Worm (Caenorhabditis elegans) whole organism, mixed stage, embryonic: ENCODE data around the gene mpk-2.
A peak's percentile ranks its signal among the peaks of the same experiment; 100 is the strongest.

Experiments
- M03D4.4 ChIP-seq: sonication (generic microtip); optimal IDR thresholded peaks from 2 replicates; lab custom pipeline; 2017; ENCODE audit warnings: mild to moderate bottlenecking, missing genetic modification characterization, missing compliant biosample characterization
- bed-3 ChIP-seq: fragments of 200-800 bp; sonication (Bioruptor generic); optimal IDR thresholded peaks from 3 replicates; lab custom pipeline; 2018; ENCODE audit warnings: mild to moderate bottlenecking, missing genetic modification characterization, moderate library complexity, missing compliant biosample characterization
- blmp-1 ChIP-seq: fragments of 150-350 bp; optimal IDR thresholded peaks from 2 replicates; lab custom pipeline; 2014; ENCODE audit warnings: missing biosample characterization, missing genetic modification characterization
- ceh-39 ChIP-seq: fragments of 150-350 bp; optimal IDR thresholded peaks from 2 replicates; lab custom pipeline; 2014; ENCODE audit warnings: missing biosample characterization, missing genetic modification characterization
- ceh-43 ChIP-seq: fragments of 200-800 bp; sonication (Bioruptor generic); optimal IDR thresholded peaks from 2 replicates; lab custom pipeline; 2018; ENCODE audit warnings: mild to moderate bottlenecking, missing genetic modification characterization, moderate library complexity, missing compliant biosample characterization
- ceh-83 ChIP-seq: fragments of 200-800 bp; sonication (Bioruptor generic); optimal IDR thresholded peaks from 2 replicates; lab custom pipeline; 2018; ENCODE audit warnings: mild to moderate bottlenecking, missing genetic modification characterization, missing compliant biosample characterization
- ces-1 ChIP-seq: fragments of 150-350 bp; optimal IDR thresholded peaks from 2 replicates; lab custom pipeline; 2014; ENCODE audit warnings: missing biosample characterization, missing genetic modification reagents, missing genetic modification characterization
- cnd-1 ChIP-seq: fragments of 200-800 bp; sonication (Bioruptor generic); optimal IDR thresholded peaks from 2 replicates; lab custom pipeline; 2018; ENCODE audit warnings: mild to moderate bottlenecking, missing genetic modification characterization, missing compliant biosample characterization
- drap-1 ChIP-seq: fragments of 200-800 bp; sonication (Bioruptor generic); optimal IDR thresholded peaks from 3 replicates; lab custom pipeline; 2018; ENCODE audit warnings: mild to moderate bottlenecking, missing genetic modification characterization, missing compliant biosample characterization
- elt-1 ChIP-seq: sonication (generic microtip); optimal IDR thresholded peaks from 2 replicates; lab custom pipeline; 2017; ENCODE audit warnings: missing genetic modification characterization, mild to moderate bottlenecking, missing compliant biosample characterization, antibody characterized with exemption, moderate library complexity, borderline replicate concordance; ENCODE audit not compliant: insufficient read depth
- elt-3 ChIP-seq: fragments of 150-350 bp; optimal IDR thresholded peaks from 2 replicates; lab custom pipeline; 2014; ENCODE audit warnings: missing biosample characterization, missing genetic modification characterization
- flh-1 ChIP-seq: fragments of 200-800 bp; sonication (Bioruptor generic); optimal IDR thresholded peaks from 2 replicates; lab custom pipeline; 2018; ENCODE audit warnings: mild to moderate bottlenecking, missing genetic modification characterization, moderate library complexity, missing compliant biosample characterization
- ham-2 ChIP-seq: fragments of 200-800 bp; sonication (Bioruptor generic); optimal IDR thresholded peaks from 2 replicates; lab custom pipeline; 2018; ENCODE audit warnings: mild to moderate bottlenecking, missing genetic modification characterization, missing compliant biosample characterization
- hlh-1 ChIP-seq: fragments of 150-350 bp; optimal IDR thresholded peaks from 2 replicates; lab custom pipeline; 2014; ENCODE audit warnings: missing biosample characterization, missing genetic modification reagents, missing genetic modification characterization
- lin-13 ChIP-seq: fragments of 150-350 bp; optimal IDR thresholded peaks from 2 replicates; lab custom pipeline; 2014; ENCODE audit warnings: missing biosample characterization, missing genetic modification characterization
- lin-32 ChIP-seq: fragments of 200-800 bp; sonication (Bioruptor generic); optimal IDR thresholded peaks from 2 replicates; lab custom pipeline; 2018; ENCODE audit warnings: mild to moderate bottlenecking, missing genetic modification characterization, missing compliant biosample characterization
- lsy-2 ChIP-seq: fragments of 150-350 bp; optimal IDR thresholded peaks from 2 replicates; lab custom pipeline; 2014; ENCODE audit warnings: missing biosample characterization, missing genetic modification characterization
- mab-5 ChIP-seq: fragments of 150-350 bp; optimal IDR thresholded peaks from 2 replicates; lab custom pipeline; 2014; ENCODE audit warnings: missing biosample characterization, missing genetic modification characterization
- mep-1 ChIP-seq: fragments of 150-350 bp; optimal IDR thresholded peaks from 2 replicates; lab custom pipeline; 2017; ENCODE audit warnings: missing biosample characterization, missing genetic modification reagents, missing genetic modification characterization, inconsistent platforms
- mls-2 ChIP-seq: sonication (generic microtip); optimal IDR thresholded peaks from 2 replicates; lab custom pipeline; 2016; ENCODE audit warnings: mild to moderate bottlenecking, missing genetic modification characterization, moderate library complexity, missing compliant biosample characterization
- nhr-12 ChIP-seq: fragments of 150-350 bp; optimal IDR thresholded peaks from 2 replicates; lab custom pipeline; 2014; ENCODE audit warnings: missing biosample characterization, missing genetic modification characterization
- nhr-2 ChIP-seq: fragments of 150-350 bp; optimal IDR thresholded peaks from 2 replicates; lab custom pipeline; 2014; ENCODE audit warnings: missing biosample characterization, missing genetic modification characterization
- nhr-237 ChIP-seq: fragments of 150-350 bp; optimal IDR thresholded peaks from 2 replicates; lab custom pipeline; 2014; ENCODE audit warnings: missing biosample characterization, missing genetic modification characterization
- nhr-28 ChIP-seq: fragments of 150-350 bp; optimal IDR thresholded peaks from 2 replicates; lab custom pipeline; 2014; ENCODE audit warnings: missing biosample characterization, missing genetic modification characterization
- nhr-76 ChIP-seq: sonication (generic microtip); optimal IDR thresholded peaks from 2 replicates; lab custom pipeline; 2017; ENCODE audit warnings: missing biosample characterization, missing genetic modification characterization
- pha-4 ChIP-seq: fragments of 150-350 bp; optimal IDR thresholded peaks from 2 replicates; lab custom pipeline; 2018; ENCODE audit warnings: missing biosample characterization, missing genetic modification reagents, missing genetic modification characterization
- sem-2 ChIP-seq: fragments of 200-800 bp; sonication (Bioruptor generic); optimal IDR thresholded peaks from 2 replicates; lab custom pipeline; 2018; ENCODE audit warnings: mild to moderate bottlenecking, missing genetic modification characterization, missing compliant biosample characterization
- snpc-4 ChIP-seq: fragments of 150-350 bp; optimal IDR thresholded peaks from 2 replicates; lab custom pipeline; 2014; ENCODE audit warnings: missing biosample characterization, missing genetic modification characterization
- sptf-1 ChIP-seq: sonication (generic microtip); optimal IDR thresholded peaks from 2 replicates; lab custom pipeline; 2017; ENCODE audit warnings: mild to moderate bottlenecking, missing genetic modification characterization, moderate library complexity, missing compliant biosample characterization
- tbx-8 ChIP-seq: fragments of 200-800 bp; sonication (Bioruptor generic); optimal IDR thresholded peaks from 2 replicates; lab custom pipeline; 2018; ENCODE audit warnings: mild to moderate bottlenecking, missing genetic modification characterization, moderate library complexity, missing compliant biosample characterization
- unc-120 ChIP-seq: sonication (generic microtip); optimal IDR thresholded peaks from 2 replicates; lab custom pipeline; 2017; ENCODE audit warnings: missing genetic modification characterization, missing compliant biosample characterization; ENCODE audit not compliant: poor library complexity, severe bottlenecking
- unc-39 ChIP-seq: fragments of 150-350 bp; optimal IDR thresholded peaks from 2 replicates; lab custom pipeline; 2014; ENCODE audit warnings: missing biosample characterization, missing genetic modification characterization
- unc-62 ChIP-seq: fragments of 150-350 bp; optimal IDR thresholded peaks from 2 replicates; lab custom pipeline; 2014; ENCODE audit warnings: missing biosample characterization, missing genetic modification reagents, missing genetic modification characterization
- zip-8 ChIP-seq: fragments of 150-350 bp; optimal IDR thresholded peaks from 2 replicates; lab custom pipeline; 2014; ENCODE audit warnings: missing biosample characterization, missing genetic modification characterization
- ztf-11 ChIP-seq: fragments of 150-350 bp; optimal IDR thresholded peaks from 2 replicates; lab custom pipeline; 2014; ENCODE audit warnings: missing biosample characterization, missing genetic modification characterization

Gene mpk-2

DNA sequence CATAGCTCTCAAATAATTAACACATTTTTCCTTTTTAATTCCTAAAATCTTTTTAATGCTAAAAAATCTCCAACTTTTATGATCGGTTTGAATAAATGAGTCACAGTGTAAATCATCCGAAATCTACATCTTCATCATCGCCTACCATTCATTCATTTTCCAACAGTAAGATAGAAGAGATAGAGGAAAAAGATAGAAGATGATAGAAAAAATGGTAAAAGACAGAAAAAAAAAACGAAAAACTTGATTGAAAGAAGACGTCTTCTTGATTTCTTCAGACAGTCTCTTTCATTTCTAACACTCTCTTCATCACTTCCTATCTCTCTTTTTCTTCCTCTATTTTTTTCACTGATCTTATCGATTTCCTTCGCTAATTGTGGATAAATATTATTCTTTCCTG is 729 bp upstream of the mpk-2 start:
- no peak for TF ChIP-seq mep-1 (tag; lab: Kevin White, UChicago)
- TF ChIP-seq snpc-4: no peak
- no peak for TF ChIP-seq flh-1 (GFP tag; lab: Kevin White, UChicago)

ce11 chrII:5105020-5105419 is 1.1 kb downstream of the mpk-2 start:
- peak; percentile 86 for TF ChIP-seq nhr-28 (tag; lab: Kevin White, UChicago)
- peak; percentile 99 for TF ChIP-seq sptf-1
- TF ChIP-seq mep-1 (tag; lab: Kevin White, UChicago): peak; percentile 92
- TF ChIP-seq hlh-1: peak; percentile 83
- TF ChIP-seq tbx-8: peak; percentile 96
- TF ChIP-seq unc-120 (tag; lab: Kevin White, UChicago): peak; percentile 96
- peak; percentile 99 for TF ChIP-seq drap-1 (GFP tag; lab: Kevin White, UChicago)
- TF ChIP-seq lsy-2: peak; percentile 71
- no peak for TF ChIP-seq snpc-4
- TF ChIP-seq flh-1 (GFP tag; lab: Kevin White, UChicago): peak; percentile 93
- TF ChIP-seq bed-3 (GFP tag; lab: Kevin White, UChicago): peak; percentile 93
- peak; percentile 19 for TF ChIP-seq elt-1 (tag; lab: Kevin White, UChicago)
- TF ChIP-seq nhr-76: peak; percentile 22
- TF ChIP-seq cnd-1: peak; percentile 98
- peak; percentile 99 for TF ChIP-seq lin-32
- TF ChIP-seq ceh-39 (tag; lab: Kevin White, UChicago): no peak
- TF ChIP-seq unc-62 (GFP tag; lab: Kevin White, UChicago): peak; percentile 83
- peak; percentile 94 for TF ChIP-seq sem-2 (GFP tag; lab: Kevin White, UChicago)
- peak; percentile 40 for TF ChIP-seq elt-3
- peak; percentile 95 for TF ChIP-seq ham-2
- TF ChIP-seq ceh-83 (GFP tag; lab: Kevin White, UChicago): peak; percentile 98
- peak; percentile 98 for TF ChIP-seq M03D4.4
- TF ChIP-seq nhr-2 (tag; lab: Kevin White, UChicago): no peak
- TF ChIP-seq ztf-11 (tag; lab: Kevin White, UChicago): peak; percentile 80
- TF ChIP-seq ceh-43: peak; percentile 93
- no peak for TF ChIP-seq mab-5 (tag; lab: Kevin White, UChicago)
- TF ChIP-seq unc-39 (tag; lab: Kevin White, UChicago): peak; percentile 22
- TF ChIP-seq ces-1: no peak
- TF ChIP-seq pha-4: peak; percentile 36
- TF ChIP-seq lin-13 (tag; lab: Kevin White, UChicago): peak; percentile 64
- no peak for TF ChIP-seq zip-8 (tag; lab: Kevin White, UChicago)
- peak; percentile 53 for TF ChIP-seq nhr-237 (tag; lab: Kevin White, UChicago)
- TF ChIP-seq blmp-1: peak; percentile 11
- TF ChIP-seq nhr-12 (tag; lab: Kevin White, UChicago): peak; percentile 72
- peak; percentile 99 for TF ChIP-seq mls-2 (tag; lab: Kevin White, UChicago)

- TF ChIP-seq unc-39 (tag; lab: Kevin White, UChicago) (no peak), ces-1 (no peak), nhr-12 (tag; lab: Kevin White, UChicago) (no peak), unc-62 (GFP tag; lab: Kevin White, UChicago) (no peak), hlh-1 (no peak)
Measured at ce11 chrII:5109693-5110092, 5.8 kb downstream of the mpk-2 start, which contains the start of gene F09C12.2. Gene F09C12.2 (plus strand): TSS chrII:5110012.

DNA sequence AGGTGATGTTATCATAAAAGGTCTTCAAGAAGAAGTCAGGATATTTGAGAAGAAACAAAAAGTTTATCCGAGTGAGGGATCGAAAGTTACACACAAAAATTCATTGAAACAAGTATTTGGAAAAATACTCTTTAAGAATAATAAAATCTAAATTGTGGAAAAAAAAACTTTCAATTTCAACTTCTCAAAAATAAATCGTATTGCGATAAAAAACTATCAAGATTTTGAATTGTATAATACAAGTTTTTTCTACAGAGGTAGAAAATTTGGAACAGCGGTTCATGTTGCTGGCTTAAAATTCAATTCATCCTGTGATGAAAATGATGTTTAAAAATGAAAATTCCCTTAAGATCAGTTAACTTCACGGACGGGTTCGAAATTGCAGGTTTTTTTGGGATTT is 8.2 kb downstream of the mpk-2 start, which contains the start of gene F09C12.8:
Gene F09C12.8 (plus strand): TSS at position 301 of the 400 bp plus-strand sequence.
- TF ChIP-seq ceh-83 (GFP tag; lab: Kevin White, UChicago) (no peak), unc-120 (tag; lab: Kevin White, UChicago) (no peak), M03D4.4 (no peak), snpc-4 (no peak), nhr-237 (tag; lab: Kevin White, UChicago) (no peak), zip-8 (tag; lab: Kevin White, UChicago) (no peak), nhr-2 (tag; lab: Kevin White, UChicago) (no peak)
